Worm (Caenorhabditis elegans): ENCODE results near the gene T19E7.6.
A peak's percentile ranks its signal among the peaks of the same experiment; 100 is the strongest.

Gene T19E7.6

DNA sequence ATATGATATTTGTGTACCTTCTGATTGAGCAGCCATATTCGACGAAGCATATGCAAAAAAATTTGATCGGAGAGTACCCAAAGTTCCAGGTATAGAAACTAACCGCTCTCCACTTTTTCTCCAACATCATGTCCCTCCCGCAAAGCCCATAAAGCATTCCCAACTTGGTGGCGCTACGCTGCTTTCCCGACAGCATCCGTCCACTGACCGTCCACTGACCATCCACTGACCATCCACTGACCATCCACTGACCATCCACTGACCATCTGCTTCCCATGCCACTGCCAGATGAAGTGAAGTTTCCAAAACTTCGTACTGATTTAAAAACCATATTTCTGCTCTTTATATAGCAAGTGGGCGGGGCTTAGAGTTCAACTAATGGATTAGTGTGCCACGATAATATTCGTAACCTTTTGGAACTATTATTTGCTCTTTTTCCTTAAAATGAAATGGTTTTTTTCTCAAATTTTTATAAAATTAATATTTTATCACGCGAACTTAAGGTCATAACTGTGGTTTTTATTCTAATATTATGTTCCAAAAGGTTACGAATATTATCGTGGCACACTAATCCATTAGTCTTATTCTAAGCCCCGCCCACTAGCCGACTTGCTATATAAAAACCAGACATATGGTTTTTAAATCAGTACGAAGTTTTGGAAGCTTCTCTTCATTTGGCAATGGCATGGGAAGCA, 21.2 kb upstream of the T19E7.6 start, which contains the start of gene C55C3.8:
Gene C55C3.8, plus strand, starts transcription at position 645 of the 695 bp plus-strand sequence.
- TF ChIP-seq eor-1 (tag; optimal IDR thresholded peaks at IDR 0.05) (no peak), egl-5 (tag; optimal IDR thresholded peaks at IDR 0.05) (no peak), R02D3.7 (tag; optimal IDR thresholded peaks at IDR 0.05) (no peak), nhr-11 (tag; optimal IDR thresholded peaks at IDR 0.05) (no peak), hmg-11 (tag; optimal IDR thresholded peaks at IDR 0.05) (no peak), nfya-1 (tag; optimal IDR thresholded peaks at IDR 0.05; ENCODE audit: insufficient read depth) (no peak), ceh-28 (tag; optimal IDR thresholded peaks at IDR 0.05) (no peak), fos-1 (tag; optimal IDR thresholded peaks at IDR 0.05) (no peak), ama-1 (optimal IDR thresholded peaks at IDR 0.05) (no peak), pqm-1 (tag; optimal IDR thresholded peaks at IDR 0.05) (no peak), ZK546.5 (tag; optimal IDR thresholded peaks at IDR 0.05) (no peak), fkh-10 (GFP tag; optimal IDR thresholded peaks at IDR 0.05) (no peak), unc-62 (GFP tag; optimal IDR thresholded peaks at IDR 0.05) (no peak)

DNA sequence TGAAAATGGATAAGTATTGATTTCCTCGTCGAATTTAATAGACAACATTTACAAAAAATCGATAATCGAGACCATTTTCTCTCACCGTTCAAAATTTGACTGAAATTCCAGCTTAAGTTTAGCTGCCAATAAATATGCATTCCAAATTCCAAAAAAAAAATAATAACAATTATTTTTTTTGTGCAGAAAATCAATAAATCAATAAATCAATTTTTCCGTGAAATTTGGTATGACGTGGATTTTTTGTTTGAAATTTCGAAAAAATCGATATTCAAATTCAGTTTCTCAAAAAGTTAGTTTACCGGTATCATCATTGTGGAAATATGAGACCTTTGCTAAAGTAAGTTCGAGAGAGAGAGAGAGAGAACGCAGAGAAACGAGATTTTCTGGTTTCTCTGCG, 15.7 kb upstream of the T19E7.6 start, which contains the start of gene C55C3.3:
Gene C55C3.3, plus strand, starts transcription at position 274 of the 400 bp plus-strand sequence.
- peak; percentile 97 for TF ChIP-seq ceh-28 (tag; optimal IDR thresholded peaks at IDR 0.05)
- TF ChIP-seq fkh-10 (GFP tag; optimal IDR thresholded peaks at IDR 0.05), result no peak

DNA sequence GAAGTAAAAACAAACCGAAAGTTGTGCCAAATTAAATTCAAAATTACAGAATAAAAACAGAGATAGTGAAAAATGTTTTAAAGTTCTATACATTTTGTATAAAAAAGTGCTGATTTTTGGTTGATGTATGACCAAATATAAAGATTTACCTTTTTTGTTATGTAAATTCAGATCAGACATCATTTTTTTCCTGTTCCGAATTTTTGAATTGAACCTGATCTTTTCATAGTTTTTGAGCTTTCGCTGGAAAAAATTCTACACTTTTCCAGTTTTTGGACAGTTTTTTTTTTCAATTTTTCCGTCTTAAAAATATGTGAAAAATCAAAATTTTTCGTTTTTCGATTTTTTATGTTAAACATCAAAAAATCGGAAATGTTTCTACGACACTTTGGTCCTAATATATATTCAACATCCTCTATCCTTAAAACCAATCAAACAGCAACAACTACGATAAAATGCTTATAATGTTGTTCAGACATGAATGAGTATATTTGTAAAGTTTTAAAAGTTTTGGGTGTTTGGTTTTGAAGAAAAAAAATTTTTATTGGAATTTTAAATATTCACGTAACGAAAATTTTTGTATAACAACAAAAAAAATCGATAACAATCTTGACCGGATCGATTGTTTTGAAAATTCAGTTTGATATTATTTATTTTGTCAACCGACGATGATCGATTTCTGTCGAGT, 13.4 kb upstream of the T19E7.6 start, which contains the start of the genes C55C3.7 and C55C3.6:
Gene C55C3.7, minus strand, starts transcription at position 101 of the 688 bp plus-strand sequence.
Gene C55C3.6, plus strand, starts transcription at position 638 of the 688 bp plus-strand sequence.
- TF ChIP-seq ztf-11 (tag; optimal IDR thresholded peaks at IDR 0.05) (no peak), elt-2 (tag; optimal IDR thresholded peaks at IDR 0.05) (no peak), R02D3.7 (tag; optimal IDR thresholded peaks at IDR 0.05) (no peak)

DNA sequence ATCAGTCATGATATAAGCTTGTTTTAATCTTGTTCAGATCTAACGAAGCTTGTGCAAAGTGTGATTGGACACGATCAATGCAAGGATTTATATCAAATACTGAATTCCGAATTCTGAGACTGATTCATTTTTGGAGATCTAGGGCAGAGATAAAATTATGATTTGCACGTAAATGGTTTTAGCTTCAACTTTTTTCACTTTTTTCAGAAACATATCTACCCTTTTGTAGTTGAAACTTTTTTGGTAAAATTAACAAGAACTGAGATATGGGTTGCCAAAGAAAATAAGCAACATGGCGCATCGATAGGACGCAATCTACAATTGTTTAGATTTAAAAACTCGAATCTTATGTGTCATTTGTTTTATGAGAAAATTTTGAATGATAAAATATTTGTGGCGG, 8.7 kb upstream of the T19E7.6 start, which contains the start of gene C55C3.4:
Gene C55C3.4, minus strand, starts transcription at position 101 of the 400 bp plus-strand sequence.
- TF ChIP-seq nhr-77 (tag; optimal IDR thresholded peaks at IDR 0.05) (no peak), jun-1 (tag; optimal IDR thresholded peaks at IDR 0.05) (no peak), zag-1 (tag; optimal IDR thresholded peaks at IDR 0.05) (no peak)

DNA sequence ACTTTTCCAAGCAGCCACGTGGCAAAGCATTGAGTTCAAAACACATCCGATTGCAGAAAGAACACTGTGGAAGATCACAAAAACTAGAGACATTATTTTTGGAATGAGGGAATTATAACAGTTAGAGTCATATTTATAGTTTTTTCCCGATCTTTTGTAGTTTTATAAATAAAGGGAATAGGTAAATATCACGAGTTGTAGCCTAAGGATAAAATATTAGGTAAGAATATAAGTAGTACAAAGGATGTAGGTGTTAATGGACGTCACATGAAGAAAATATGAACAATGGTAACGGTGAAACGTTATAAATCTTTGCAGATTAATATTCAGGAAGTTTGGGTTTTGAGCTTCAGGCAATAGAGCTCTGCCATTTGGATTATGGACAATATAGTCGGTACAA, 5.1 kb upstream of the T19E7.6 start, which contains the start of gene srd-5:
Gene srd-5, minus strand, starts transcription at position 101 of the 400 bp plus-strand sequence.
- TF ChIP-seq jun-1 (tag; optimal IDR thresholded peaks at IDR 0.05) (no peak), elt-1 (tag; optimal IDR thresholded peaks at IDR 0.05) (no peak), nhr-28 (tag; optimal IDR thresholded peaks at IDR 0.05) (no peak)

DNA sequence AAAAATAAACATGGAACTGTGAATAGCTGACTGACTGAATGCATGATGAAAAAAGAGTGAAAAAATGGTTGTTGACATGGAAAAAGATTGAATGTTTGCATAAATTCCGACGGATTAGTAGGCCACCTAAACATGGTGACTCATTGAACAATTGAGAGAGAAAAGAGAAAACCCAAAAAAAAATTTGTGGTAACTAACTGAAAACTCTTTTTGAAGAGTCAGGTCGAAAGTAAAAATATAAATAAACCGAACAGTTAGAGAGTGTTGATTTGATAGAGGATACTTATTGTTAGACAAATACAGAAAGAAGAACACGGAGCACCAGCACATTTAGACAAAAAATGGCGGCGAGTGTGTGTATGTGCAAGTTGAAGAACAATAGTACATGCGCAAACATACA, 2.0 kb upstream of the T19E7.6 start:
- TF ChIP-seq pqm-1 (tag; optimal IDR thresholded peaks at IDR 0.05), result no peak
- TF ChIP-seq pha-4 (tag; optimal IDR thresholded peaks at IDR 0.05), result peak; percentile 86
- no peak for TF ChIP-seq nhr-28 (tag; optimal IDR thresholded peaks at IDR 0.05)
- no peak for TF ChIP-seq jun-1 (tag; optimal IDR thresholded peaks at IDR 0.05)

DNA sequence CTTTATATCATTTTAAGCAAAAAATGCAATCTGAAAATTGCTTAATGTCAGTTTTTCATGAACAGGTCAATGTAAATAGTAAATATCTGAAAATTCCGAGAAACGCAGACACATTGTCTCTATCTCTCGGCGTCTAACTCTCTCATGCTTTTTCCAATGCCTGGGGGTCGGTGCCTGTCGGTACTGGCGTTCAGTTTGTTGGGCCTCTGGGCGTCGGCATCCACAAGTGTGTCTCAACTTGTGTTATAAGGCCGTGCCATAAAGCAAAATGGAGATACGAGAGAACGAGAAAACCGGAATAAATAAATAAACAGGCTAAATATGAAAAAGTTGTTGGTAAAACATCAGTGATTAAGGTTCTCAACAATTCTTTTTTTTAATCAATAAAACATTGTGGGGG, 2.1 kb downstream of the T19E7.6 start:
- TF ChIP-seq ama-1 (optimal IDR thresholded peaks at IDR 0.05) (peak; percentile 81), nhr-43 (tag; optimal IDR thresholded peaks at IDR 0.05; ENCODE audit: poor library complexity, severe bottlenecking) (peak; percentile 30), hmg-11 (tag; optimal IDR thresholded peaks at IDR 0.05) (peak; percentile 78), nhr-23 (tag; optimal IDR thresholded peaks at IDR 0.05) (peak; percentile 29), ceh-16 (tag; optimal IDR thresholded peaks at IDR 0.05) (no peak), elt-2 (tag; optimal IDR thresholded peaks at IDR 0.05) (peak; percentile 26), pha-4 (tag; optimal IDR thresholded peaks at IDR 0.05) (peak; percentile 94), snpc-4 (tag; optimal IDR thresholded peaks at IDR 0.05) (peak; percentile 46), nhr-77 (tag; optimal IDR thresholded peaks at IDR 0.05) (no peak), skn-1 (tag; optimal IDR thresholded peaks at IDR 0.05) (no peak), ceh-28 (tag; optimal IDR thresholded peaks at IDR 0.05) (peak; percentile 62), daf-12 (tag; optimal IDR thresholded peaks at IDR 0.05) (no peak), nfya-1 (tag; optimal IDR thresholded peaks at IDR 0.05; ENCODE audit: insufficient read depth) (peak; percentile 57), lin-39 (tag; optimal IDR thresholded peaks at IDR 0.05) (peak; percentile 21), egl-5 (tag; optimal IDR thresholded peaks at IDR 0.05) (peak; percentile 5)
